Worm (Caenorhabditis elegans): ENCODE data around the gene F35G2.3.

DNA sequence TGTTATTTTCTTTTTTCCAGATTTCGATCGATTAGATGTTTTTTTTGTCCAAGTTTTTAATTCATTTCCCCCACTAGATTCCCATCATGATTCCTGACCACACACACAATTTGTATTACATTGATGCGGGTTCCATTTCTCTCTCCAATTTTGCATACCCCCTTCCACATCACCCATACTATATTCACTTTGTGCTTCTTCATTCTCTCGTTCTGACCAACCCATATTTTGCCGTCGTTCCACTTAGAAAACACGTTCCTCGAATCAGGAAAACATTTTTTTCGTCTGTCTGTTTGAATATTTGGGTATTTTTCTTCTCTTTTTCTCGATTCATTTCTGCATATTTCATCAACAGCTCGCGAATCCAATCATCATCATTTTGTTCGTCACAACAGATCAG, 2.0 kb upstream of the F35G2.3 start:
- no peak for TF ChIP-seq tab-1 (GFP tag; IDR thresholded peaks at IDR 0.05)
- TF ChIP-seq ztf-29 (GFP tag; IDR thresholded peaks at IDR 0.05) = no peak
- TF ChIP-seq T22C8.4 (GFP tag; IDR thresholded peaks at IDR 0.05) = no peak
- TF ChIP-seq flt-1 (GFP tag; IDR thresholded peaks at IDR 0.05) = no peak
- TF ChIP-seq ztf-23 (GFP tag; IDR thresholded peaks at IDR 0.05) = no peak

Data from whole organism, midembryonic.